Fruit fly (Drosophila melanogaster): ENCODE results near the gene CG7115.
A peak's percentile ranks its signal among the peaks of the same experiment; 100 is the strongest.

The CG7115 gene

DNA sequence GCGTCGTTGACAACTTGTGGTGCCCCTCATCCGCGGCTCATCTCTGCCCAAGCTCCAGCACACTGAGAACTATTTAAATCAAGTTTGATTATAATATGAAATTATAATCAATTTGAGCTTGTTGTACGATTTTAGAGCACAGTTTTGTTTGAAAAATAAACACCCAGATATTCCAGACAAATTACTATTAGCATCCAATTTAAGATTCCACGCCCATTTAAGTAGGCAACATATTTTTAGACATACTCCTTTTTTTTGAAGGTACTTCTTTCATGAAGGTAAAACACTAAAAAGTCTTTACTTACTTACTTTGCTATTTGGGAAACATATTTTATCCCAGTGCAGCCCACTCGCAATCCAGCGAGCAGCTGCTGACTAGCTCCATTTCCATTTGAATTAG is 17.1 kb downstream of the CG7115 start (continued):
- TF ChIP-seq CG7556 (GFP tag; optimal IDR thresholded peaks at IDR 0.05) (peak; percentile 57), CoRest (tag; optimal IDR thresholded peaks at IDR 0.05) (peak; percentile 27), CG12659 (GFP tag; optimal IDR thresholded peaks at IDR 0.05) (peak; percentile 15), CG30403 (GFP tag; optimal IDR thresholded peaks at IDR 0.05) (peak; percentile 27), CG9437 (GFP tag; optimal IDR thresholded peaks at IDR 0.05) (no peak), gem (tag; optimal IDR thresholded peaks at IDR 0.05) (peak; percentile 37), CG10209 (GFP tag; optimal IDR thresholded peaks at IDR 0.05) (peak; percentile 29), CG32772 (GFP tag; IDR thresholded peaks at IDR 0.05) (0 out of 2 replicates have a peak, but pooled peaks have one; percentile 13), lab (GFP tag; optimal IDR thresholded peaks at IDR 0.05) (peak; percentile 27), row (GFP tag; IDR thresholded peaks at IDR 0.05) (peak; percentile 41; the same call in 1 of the 3 replicates), NfI (GFP tag; optimal IDR thresholded peaks at IDR 0.05) (peak; percentile 14), Med (GFP tag) (peak; percentile 19), Meics (GFP tag; optimal IDR thresholded peaks at IDR 0.05) (peak; percentile 33), dysf (GFP tag; IDR thresholded peaks at IDR 0.05) (peak; percentile 34; the same call in 1 of the 3 replicates), CG3407 (GFP tag; optimal IDR thresholded peaks at IDR 0.05) (no peak), CG2120 (GFP tag; optimal IDR thresholded peaks at IDR 0.05) (peak; percentile 53), Hr51 (GFP tag; optimal IDR thresholded peaks at IDR 0.05) (peak in 1 of 2 experiments; percentile 15), Hmr (GFP tag; optimal IDR thresholded peaks at IDR 0.05) (peak; percentile 33), CG7839 (tag; optimal IDR thresholded peaks at IDR 0.05) (peak; percentile 44), luna (GFP tag; optimal IDR thresholded peaks at IDR 0.05) (no peak), CG12299 (tag; optimal IDR thresholded peaks at IDR 0.05) (no peak), Hand (GFP tag; optimal IDR thresholded peaks at IDR 0.05) (no peak), sisA (GFP tag; IDR thresholded peaks at IDR 0.05) (0 out of 2 replicates have a peak, but pooled peaks have one; percentile 25), CG2678 (tag; optimal IDR thresholded peaks at IDR 0.05) (peak; percentile 50), CG18764 (GFP tag; optimal IDR thresholded peaks at IDR 0.05) (no peak), CG3281 (GFP tag; optimal IDR thresholded peaks at IDR 0.05) (peak; percentile 8), lilli (GFP tag; optimal IDR thresholded peaks at IDR 0.05) (peak; percentile 14)

DNA sequence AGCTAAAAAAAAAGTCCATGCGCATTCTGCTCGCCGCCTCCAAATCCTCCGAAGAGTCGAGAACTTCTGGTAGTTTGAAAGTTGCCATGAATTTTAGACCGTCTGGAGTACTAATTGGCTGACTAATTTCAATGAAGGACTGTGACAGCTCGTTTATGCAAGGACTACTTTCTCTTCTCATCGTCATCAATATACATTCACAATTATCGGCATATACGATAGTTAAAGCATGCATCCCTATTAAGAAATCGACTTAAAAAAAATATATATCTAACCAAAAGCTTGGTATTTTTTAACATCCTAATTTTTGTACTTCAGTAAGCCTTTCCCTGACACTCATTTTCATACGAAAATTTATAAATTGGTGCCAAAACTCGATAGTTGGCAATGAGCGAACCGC is 19.2 kb downstream of the CG7115 start, which contains the start of gene CG14537:
Gene CG14537, plus strand, starts transcription at position 301 of the 400 bp plus-strand sequence.
- no peak for TF ChIP-seq ems (GFP tag; optimal IDR thresholded peaks at IDR 0.05)
- TF ChIP-seq chm (GFP tag; IDR thresholded peaks at IDR 0.05), result no peak
- no peak for TF ChIP-seq CG5953 (GFP tag; IDR thresholded peaks at IDR 0.05)
- no peak for TF ChIP-seq CG8290 (GFP tag; optimal IDR thresholded peaks at IDR 0.05)
- no peak for TF ChIP-seq CG8290 (tag; optimal IDR thresholded peaks at IDR 0.05)
- TF ChIP-seq grn (GFP tag; optimal IDR thresholded peaks at IDR 0.05), result no peak
- no peak for TF ChIP-seq Max (GFP tag; optimal IDR thresholded peaks at IDR 0.05)
- TF ChIP-seq emc (GFP tag; optimal IDR thresholded peaks at IDR 0.05), result no peak
- TF ChIP-seq CG31224 (GFP tag; IDR thresholded peaks at IDR 0.05), result no peak
- TF ChIP-seq Neu2 (GFP tag; optimal IDR thresholded peaks at IDR 0.05; ENCODE audit: borderline replicate concordance), result no peak
- TF ChIP-seq gsb (GFP tag; IDR thresholded peaks at IDR 0.05), result no peak
- TF ChIP-seq Six4 (GFP tag; optimal IDR thresholded peaks at IDR 0.05), result no peak
- TF ChIP-seq wor (GFP tag; IDR thresholded peaks at IDR 0.05), result no peak
- no peak for TF ChIP-seq CG15601 (tag; optimal IDR thresholded peaks at IDR 0.05)
- TF ChIP-seq CG9727 (GFP tag; optimal IDR thresholded peaks at IDR 0.05), result no peak
- no peak for TF ChIP-seq aop (GFP tag; IDR thresholded peaks at IDR 0.05)
- TF ChIP-seq Optix (GFP tag; IDR thresholded peaks at IDR 0.05), result no peak
- no peak for TF ChIP-seq mirr (GFP tag; optimal IDR thresholded peaks at IDR 0.05)
- no peak for TF ChIP-seq peb (GFP tag; IDR thresholded peaks at IDR 0.05)
